Worm (Caenorhabditis elegans): ENCODE results near the gene Y110A2AL.7.

DNA sequence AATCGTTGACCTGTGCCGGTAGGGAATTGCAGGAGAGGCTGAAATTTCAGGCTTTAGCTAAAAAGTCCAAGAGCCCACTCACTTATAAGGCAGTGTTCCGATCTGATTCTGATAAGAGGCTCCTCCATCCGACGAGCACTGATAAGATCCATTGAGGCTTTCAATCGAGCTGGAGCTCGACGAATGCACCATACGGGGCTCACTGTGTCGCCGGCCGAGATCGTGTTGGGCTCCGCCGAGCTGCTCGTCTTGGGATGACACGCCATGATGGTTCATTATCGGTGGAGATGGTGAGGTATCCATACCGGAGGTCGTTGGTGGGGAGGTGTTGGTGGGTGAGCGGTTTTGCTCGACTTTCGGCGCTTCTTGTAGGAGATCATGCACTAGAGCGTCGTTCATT lies 46.6 kb downstream of the Y110A2AL.7 start:
- TF ChIP-seq ces-1 (GFP tag; optimal IDR thresholded peaks at IDR 0.05) (no peak), unc-62 (GFP tag; optimal IDR thresholded peaks at IDR 0.05) (no peak), nhr-76 (tag; optimal IDR thresholded peaks at IDR 0.05) (no peak), snpc-4 (tag; optimal IDR thresholded peaks at IDR 0.05) (no peak), lin-13 (tag; optimal IDR thresholded peaks at IDR 0.05) (no peak), elt-3 (tag; optimal IDR thresholded peaks at IDR 0.05) (no peak), ceh-39 (tag; optimal IDR thresholded peaks at IDR 0.05) (no peak), nhr-237 (tag; optimal IDR thresholded peaks at IDR 0.05) (no peak), nhr-12 (tag; optimal IDR thresholded peaks at IDR 0.05) (no peak), drap-1 (GFP tag; optimal IDR thresholded peaks at IDR 0.05) (no peak), ceh-83 (GFP tag; optimal IDR thresholded peaks at IDR 0.05) (no peak), lsy-2 (tag; optimal IDR thresholded peaks at IDR 0.05) (no peak)
